Worm (Caenorhabditis elegans): ENCODE results near the gene gsp-1.

The gsp-1 gene

DNA sequence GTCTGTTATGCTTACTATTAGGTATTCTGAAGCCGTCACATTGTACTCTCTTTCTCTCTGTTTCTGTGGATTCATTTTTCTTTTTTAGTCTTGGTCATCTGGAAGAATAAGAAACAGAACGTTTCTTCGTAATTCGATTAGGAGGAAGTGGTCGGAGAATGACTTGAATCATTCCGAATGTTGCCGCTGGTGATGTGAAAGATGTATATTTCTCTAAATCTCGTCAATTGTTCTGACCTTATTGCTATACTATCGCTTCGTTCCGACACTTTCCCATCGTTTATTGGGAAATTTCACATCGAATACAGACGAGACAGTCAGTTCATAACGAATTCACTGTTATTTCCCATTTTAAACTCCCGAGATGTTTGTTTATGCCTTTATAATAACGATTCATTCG lies 3.1 kb upstream of the gsp-1 start:
- TF ChIP-seq fos-1 (tag; optimal IDR thresholded peaks at IDR 0.05) (peak; percentile 4), snpc-4 (tag; optimal IDR thresholded peaks at IDR 0.05) (no peak), mbf-1 (tag; optimal IDR thresholded peaks at IDR 0.05) (no peak), nhr-23 (tag; optimal IDR thresholded peaks at IDR 0.05) (no peak), lsy-2 (tag; optimal IDR thresholded peaks at IDR 0.05) (peak in 1 of 2 experiments; percentile 6), egl-27 (tag; optimal IDR thresholded peaks at IDR 0.05) (no peak)

- no peak for TF ChIP-seq nhr-10 (tag; optimal IDR thresholded peaks at IDR 0.05)
- TF ChIP-seq nhr-129 (tag; optimal IDR thresholded peaks at IDR 0.05): peak; percentile 3
- TF ChIP-seq unc-55 (GFP tag; optimal IDR thresholded peaks at IDR 0.05): peak; percentile 41
- no peak for TF ChIP-seq fos-1 (tag; optimal IDR thresholded peaks at IDR 0.05)
- no peak for TF ChIP-seq gmeb-1 (tag; optimal IDR thresholded peaks at IDR 0.05)
- TF ChIP-seq lsy-2 (tag; optimal IDR thresholded peaks at IDR 0.05): peak in 1 of 2 experiments; percentile 73
- TF ChIP-seq C34F6.9 (tag; optimal IDR thresholded peaks at IDR 0.05): peak; percentile 42
- TF ChIP-seq ztf-4 (tag; optimal IDR thresholded peaks at IDR 0.05): no peak
- TF ChIP-seq R02D3.7 (tag; optimal IDR thresholded peaks at IDR 0.05): no peak
Observed at ce11 chrV:10679990-10680602, 2.1 kb upstream of the gsp-1 start.

ce11 chrV:10681117-10681959 lies 884 bp upstream of the gsp-1 start:
- TF ChIP-seq mdl-1 (tag; optimal IDR thresholded peaks at IDR 0.05): peak; percentile 60 to 73
- TF ChIP-seq unc-62 (GFP tag; optimal IDR thresholded peaks at IDR 0.05): no peak
- peak; percentile 65 for TF ChIP-seq Y55F3AM.14 (GFP tag; optimal IDR thresholded peaks at IDR 0.05)
- no peak for TF ChIP-seq ztf-11 (tag; optimal IDR thresholded peaks at IDR 0.05)
- no peak for TF ChIP-seq ama-1 (optimal IDR thresholded peaks at IDR 0.05)
- TF ChIP-seq ZK546.5 (tag; optimal IDR thresholded peaks at IDR 0.05): no peak
- no peak for TF ChIP-seq gmeb-1 (tag; optimal IDR thresholded peaks at IDR 0.05)
- TF ChIP-seq sem-4 (tag; optimal IDR thresholded peaks at IDR 0.05): no peak
- no peak for TF ChIP-seq nhr-6 (tag; optimal IDR thresholded peaks at IDR 0.05)
- TF ChIP-seq skn-1 (tag; optimal IDR thresholded peaks at IDR 0.05): no peak
- peak; percentile 12 for TF ChIP-seq crh-2 (tag; optimal IDR thresholded peaks at IDR 0.05)
- TF ChIP-seq snpc-4 (tag; optimal IDR thresholded peaks at IDR 0.05): no peak
- TF ChIP-seq unc-55 (GFP tag; optimal IDR thresholded peaks at IDR 0.05): no peak
- no peak for TF ChIP-seq alr-1 (tag; optimal IDR thresholded peaks at IDR 0.05)
- TF ChIP-seq mab-5 (tag; optimal IDR thresholded peaks at IDR 0.05): no peak
- TF ChIP-seq mbf-1 (tag; optimal IDR thresholded peaks at IDR 0.05): no peak
- TF ChIP-seq lsy-2 (tag; optimal IDR thresholded peaks at IDR 0.05): peak in 1 of 2 experiments; percentile 19
- no peak for TF ChIP-seq R02D3.7 (tag; optimal IDR thresholded peaks at IDR 0.05)
- peak; percentile 61 for TF ChIP-seq nhr-129 (tag; optimal IDR thresholded peaks at IDR 0.05)
- no peak for TF ChIP-seq nhr-11 (tag; optimal IDR thresholded peaks at IDR 0.05)
- TF ChIP-seq ztf-4 (tag; optimal IDR thresholded peaks at IDR 0.05): no peak
- TF ChIP-seq ceh-16 (tag; optimal IDR thresholded peaks at IDR 0.05): no peak
- TF ChIP-seq nhr-77 (tag; optimal IDR thresholded peaks at IDR 0.05): no peak
- TF ChIP-seq sma-9 (GFP tag; optimal IDR thresholded peaks at IDR 0.05): peak; percentile 46
- TF ChIP-seq sma-9 (tag; optimal IDR thresholded peaks at IDR 0.05): no peak
- TF ChIP-seq lin-13 (GFP tag; optimal IDR thresholded peaks at IDR 0.05): no peak
- TF ChIP-seq elt-3 (tag; optimal IDR thresholded peaks at IDR 0.05): no peak
- peak; percentile 64 for TF ChIP-seq fos-1 (tag; optimal IDR thresholded peaks at IDR 0.05)
- no peak for TF ChIP-seq elt-1 (tag; optimal IDR thresholded peaks at IDR 0.05)
- no peak for TF ChIP-seq nhr-237 (tag; optimal IDR thresholded peaks at IDR 0.05)
- no peak for TF ChIP-seq nhr-12 (tag; optimal IDR thresholded peaks at IDR 0.05)
- peak; percentile 62 for TF ChIP-seq F13H6.1 (tag; optimal IDR thresholded peaks at IDR 0.05)
- TF ChIP-seq lin-11 (tag; optimal IDR thresholded peaks at IDR 0.05): no peak
- TF ChIP-seq zag-1 (tag; optimal IDR thresholded peaks at IDR 0.05): no peak
- TF ChIP-seq C34F6.9 (tag; optimal IDR thresholded peaks at IDR 0.05): no peak
- TF ChIP-seq dmd-4 (tag; optimal IDR thresholded peaks at IDR 0.05): no peak
- TF ChIP-seq sma-3 (GFP tag; optimal IDR thresholded peaks at IDR 0.05): peak; percentile 22
- TF ChIP-seq egl-27 (tag; optimal IDR thresholded peaks at IDR 0.05): peak; percentile 49
- no peak for TF ChIP-seq ztf-1 (GFP tag; conservative IDR thresholded peaks at IDR 0.05)
- TF ChIP-seq blmp-1 (tag; optimal IDR thresholded peaks at IDR 0.05; ENCODE audit: insufficient read depth): no peak
- TF ChIP-seq nhr-25 (tag; optimal IDR thresholded peaks at IDR 0.05): peak; percentile 10
- no peak for TF ChIP-seq ceh-82 (tag; optimal IDR thresholded peaks at IDR 0.05)
- TF ChIP-seq unc-39 (tag; optimal IDR thresholded peaks at IDR 0.05): no peak
- TF ChIP-seq aly-2 (tag; optimal IDR thresholded peaks at IDR 0.05): no peak
- TF ChIP-seq lin-39 (tag; optimal IDR thresholded peaks at IDR 0.05): no peak
- TF ChIP-seq nhr-23 (tag; optimal IDR thresholded peaks at IDR 0.05): no peak

Data from whole organism, L2 larva.